Worm (Caenorhabditis elegans) whole organism, late embryonic: ENCODE data around the gene srlf-5.

Experiments used
- C38D4.7 ChIP-seq: fragments of 200-800 bp; sonication (Bioruptor generic); optimal IDR thresholded peaks from 2 replicates; lab custom pipeline; 2018; ENCODE audit warnings: mild to moderate bottlenecking, missing genetic modification characterization, moderate library complexity, missing compliant biosample characterization
- K09A11.1 ChIP-seq: sonication (generic microtip); optimal IDR thresholded peaks from 2 replicates; lab custom pipeline; 2017; ENCODE audit warnings: antibody characterized with exemption, mild to moderate bottlenecking, missing genetic modification characterization, missing compliant biosample characterization; ENCODE audit not compliant: insufficient read depth
- ama-1 ChIP-seq: fragments of 150-350 bp; optimal IDR thresholded peaks from 2 replicates; lab custom pipeline; 2014
- elt-2 ChIP-seq: sonication (generic microtip); optimal IDR thresholded peaks from 2 replicates; lab custom pipeline; 2016; ENCODE audit warnings: missing genetic modification reagents, missing genetic modification characterization, missing compliant biosample characterization
- fkh-10 ChIP-seq: fragments of 150-350 bp; optimal IDR thresholded peaks from 2 replicates; lab custom pipeline; 2014; ENCODE audit warnings: missing biosample characterization, missing genetic modification reagents, missing genetic modification characterization
- hlh-13 ChIP-seq: fragments of 200-800 bp; sonication (Bioruptor generic); optimal IDR thresholded peaks from 2 replicates; lab custom pipeline; 2018; ENCODE audit warnings: mild to moderate bottlenecking, missing genetic modification characterization, missing compliant biosample characterization
- pha-4 ChIP-seq: fragments of 150-350 bp; optimal IDR thresholded peaks from 2 replicates; lab custom pipeline; 2018; ENCODE audit warnings: missing biosample characterization, missing genetic modification reagents, missing genetic modification characterization
- sox-4 ChIP-seq: sonication (generic microtip); optimal IDR thresholded peaks from 2 replicates; lab custom pipeline; 2017; ENCODE audit warnings: mild to moderate bottlenecking, missing genetic modification characterization, inconsistent platforms, missing compliant biosample characterization
- tbx-2 ChIP-seq: sonication (generic microtip); optimal IDR thresholded peaks from 2 replicates; lab custom pipeline; 2016; ENCODE audit warnings: missing genetic modification characterization, missing compliant biosample characterization
- unc-86 ChIP-seq: sonication (generic microtip); optimal IDR thresholded peaks from 2 replicates; lab custom pipeline; 2016; ENCODE audit warnings: missing genetic modification characterization, missing compliant biosample characterization
- ztf-16 ChIP-seq: sonication (generic microtip); optimal IDR thresholded peaks from 2 replicates; lab custom pipeline; 2017; ENCODE audit warnings: missing genetic modification characterization, missing compliant biosample characterization

DNA sequence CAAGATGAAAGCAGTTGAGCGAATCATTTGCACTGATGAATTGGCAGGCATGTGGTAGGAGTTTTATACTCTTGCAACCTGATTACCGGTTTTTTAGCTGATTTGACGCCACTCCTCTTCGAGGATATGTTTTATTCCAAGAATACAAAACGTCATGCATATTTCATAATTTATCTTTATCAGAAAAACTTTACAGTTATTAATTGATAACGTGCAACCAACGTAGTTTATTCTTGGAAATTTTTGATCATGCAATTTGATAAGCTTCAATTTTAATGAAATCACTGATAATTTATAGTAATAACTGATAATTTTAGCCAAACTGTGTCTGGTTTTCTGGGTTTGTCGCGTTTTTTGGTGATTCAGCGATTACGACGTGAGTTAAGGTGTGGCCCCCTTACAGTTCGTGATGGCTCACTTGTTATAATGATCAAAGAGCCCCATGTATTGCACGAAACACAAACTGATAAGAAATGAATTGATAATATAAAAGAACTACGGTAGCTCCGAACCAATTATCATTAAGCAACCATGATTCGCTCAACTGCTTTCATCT, 9.8 kb upstream of the srlf-5 start, which contains the start of the genes cld-1 and dod-21:
- TF ChIP-seq ama-1, result no peak
- TF ChIP-seq pha-4 (tag; lab: Kevin White, UChicago), result no peak
- no peak for TF ChIP-seq tbx-2
- TF ChIP-seq sox-4 (tag; lab: Kevin White, UChicago), result no peak
- TF ChIP-seq K09A11.1 (tag; lab: Kevin White, UChicago), result no peak
- no peak for TF ChIP-seq fkh-10 (GFP tag; lab: Kevin White, UChicago)
- peak; percentile 70 for TF ChIP-seq elt-2
- TF ChIP-seq hlh-13 (GFP tag; lab: Kevin White, UChicago), result no peak
- no peak for TF ChIP-seq unc-86 (tag; lab: Kevin White, UChicago)
- TF ChIP-seq ztf-16 (tag; lab: Kevin White, UChicago), result no peak
- TF ChIP-seq C38D4.7 (GFP tag; lab: Kevin White, UChicago), result no peak
